Worm (Caenorhabditis elegans): ENCODE measurements around the gene magi-1.

magi-1 gene

ce11 chrIV:11697514-11697913 lies 17.3 kb upstream of the magi-1 start:
- TF ChIP-seq hlh-4 (tag; optimal IDR thresholded peaks at IDR 0.05) (no peak), grh-1 (GFP tag; IDR thresholded peaks at IDR 0.05) (no peak), alr-1 (tag; optimal IDR thresholded peaks at IDR 0.05; ENCODE audit: borderline replicate concordance) (no peak)

- TF ChIP-seq sptf-1 (tag; optimal IDR thresholded peaks at IDR 0.05): no peak
- TF ChIP-seq ceh-63 (GFP tag; optimal IDR thresholded peaks at IDR 0.05): no peak
- peak in 2 of 6 experiments; percentile 27 to 65 for TF ChIP-seq elt-3 (tag; optimal IDR thresholded peaks at IDR 0.05)
- TF ChIP-seq efl-1 (optimal IDR thresholded peaks at IDR 0.05): no peak
- no peak for TF ChIP-seq efl-1 (GFP tag; optimal IDR thresholded peaks at IDR 0.05 in 1 of 2)
- TF ChIP-seq nhr-85 (tag): peak; percentile 23
- TF ChIP-seq hlh-17 (GFP tag; optimal IDR thresholded peaks at IDR 0.05; ENCODE audit: borderline replicate concordance): no peak
- peak; percentile 99 for TF ChIP-seq blmp-1 (tag; optimal IDR thresholded peaks at IDR 0.05)
Measured at ce11 chrIV:11700100-11700499, 14.7 kb upstream of the magi-1 start.

- no peak for TF ChIP-seq blmp-1 (tag; optimal IDR thresholded peaks at IDR 0.05)
Measured at ce11 chrIV:11700752-11701151, 14.1 kb upstream of the magi-1 start, which contains the start of gene dpy-20. TSS of gene dpy-20 (minus strand) at chrIV:11700852.

- no peak for TF ChIP-seq unc-86 (tag; optimal IDR thresholded peaks at IDR 0.05)
- peak; percentile 56 for TF ChIP-seq blmp-1 (tag; optimal IDR thresholded peaks at IDR 0.05)
Measured at ce11 chrIV:11701878-11702277, 13.0 kb upstream of the magi-1 start.

- no peak for TF ChIP-seq nhr-19 (GFP tag; conservative IDR thresholded peaks at IDR 0.05)
- no peak for TF ChIP-seq grh-1 (GFP tag; IDR thresholded peaks at IDR 0.05)
- no peak for TF ChIP-seq aha-1 (tag; optimal IDR thresholded peaks at IDR 0.05)
- no peak for TF ChIP-seq dsc-1 (tag; optimal IDR thresholded peaks at IDR 0.05)
- no peak for TF ChIP-seq elt-3 (tag; optimal IDR thresholded peaks at IDR 0.05)
- no peak for TF ChIP-seq lir-3 (tag; optimal IDR thresholded peaks at IDR 0.05; ENCODE audit: poor library complexity)
- no peak for TF ChIP-seq nhr-84 (tag; optimal IDR thresholded peaks at IDR 0.05)
- no peak for TF ChIP-seq isw-1 (GFP tag; IDR thresholded peaks at IDR 0.05)
- TF ChIP-seq efl-1 (optimal IDR thresholded peaks at IDR 0.05): no peak
- TF ChIP-seq efl-1 (GFP tag; optimal IDR thresholded peaks at IDR 0.05 in 1 of 2): no peak
- TF ChIP-seq tlp-1 (tag; optimal IDR thresholded peaks at IDR 0.05): no peak
- TF ChIP-seq snu-23 (GFP tag; optimal IDR thresholded peaks at IDR 0.05): no peak
- TF ChIP-seq nhr-11 (tag; optimal IDR thresholded peaks at IDR 0.05): no peak
- no peak for TF ChIP-seq ces-1 (GFP tag; optimal IDR thresholded peaks at IDR 0.05)
- TF ChIP-seq zip-4 (GFP tag; optimal IDR thresholded peaks at IDR 0.05): no peak
- no peak for TF ChIP-seq nhr-28 (tag; optimal IDR thresholded peaks at IDR 0.05)
Measured at ce11 chrIV:11703685-11704296, 11.0 kb upstream of the magi-1 start, which contains the start of the genes T22B3.3 and alg-3. TSS of gene T22B3.3 (minus strand) at chrIV:11703785. TSS of gene alg-3 (plus strand) at chrIV:11704246.

- TF ChIP-seq nhr-90 (tag; optimal IDR thresholded peaks at IDR 0.05; ENCODE audit: poor library complexity): no peak
- no peak for TF ChIP-seq pqm-1 (tag; optimal IDR thresholded peaks at IDR 0.05)
- TF ChIP-seq ceh-63 (GFP tag; optimal IDR thresholded peaks at IDR 0.05): no peak
- no peak for TF ChIP-seq unc-130 (tag; optimal IDR thresholded peaks at IDR 0.05)
- no peak for TF ChIP-seq aly-2 (tag; optimal IDR thresholded peaks at IDR 0.05)
- TF ChIP-seq pag-3 (tag; optimal IDR thresholded peaks at IDR 0.05; ENCODE audit: borderline replicate concordance, insufficient read depth): peak; percentile 82
- TF ChIP-seq lin-14 (GFP tag; optimal IDR thresholded peaks at IDR 0.05): peak; percentile 88
- TF ChIP-seq fkh-8 (tag; optimal IDR thresholded peaks at IDR 0.05): no peak
- TF ChIP-seq lsy-2 (tag; optimal IDR thresholded peaks at IDR 0.05): peak in 1 of 2 experiments; percentile 42
- TF ChIP-seq irx-1 (tag; optimal IDR thresholded peaks at IDR 0.05): no peak
- no peak for TF ChIP-seq egl-13 (tag; optimal IDR thresholded peaks at IDR 0.05)
- peak; percentile 56 for TF ChIP-seq rnt-1 (tag; optimal IDR thresholded peaks at IDR 0.05)
- no peak for TF ChIP-seq C16A3.4 (tag; optimal IDR thresholded peaks at IDR 0.05)
- no peak for TF ChIP-seq pax-3 (tag; optimal IDR thresholded peaks at IDR 0.05)
- no peak for TF ChIP-seq lin-15B (tag; optimal IDR thresholded peaks at IDR 0.05)
- no peak for TF ChIP-seq ets-5 (GFP tag; IDR thresholded peaks at IDR 0.05)
- TF ChIP-seq aha-1 (tag; optimal IDR thresholded peaks at IDR 0.05): no peak
- no peak for TF ChIP-seq mdl-1 (tag; optimal IDR thresholded peaks at IDR 0.05)
- TF ChIP-seq nhr-84 (tag; optimal IDR thresholded peaks at IDR 0.05): no peak
Measured at ce11 chrIV:11710331-11710730, 4.5 kb upstream of the magi-1 start.

Measured in whole organism, L1 larva.